Worm (Caenorhabditis elegans): ENCODE measurements around the gene F59D12.3.
A peak's percentile ranks its signal among the peaks of the same experiment; 100 is the strongest.

Gene F59D12.3

ce11 chrX:15610527-15611091 is 40.2 kb downstream of the F59D12.3 start:
- TF ChIP-seq F13H6.1 (tag; optimal IDR thresholded peaks at IDR 0.05), result peak; percentile 53
- peak; percentile 84 for TF ChIP-seq skn-1 (tag; optimal IDR thresholded peaks at IDR 0.05)
- TF ChIP-seq aly-2 (tag; optimal IDR thresholded peaks at IDR 0.05), result peak; percentile 54
- peak; percentile 18 for TF ChIP-seq unc-55 (GFP tag; optimal IDR thresholded peaks at IDR 0.05)
- no peak for TF ChIP-seq zag-1 (tag; optimal IDR thresholded peaks at IDR 0.05)
- TF ChIP-seq ZK546.5 (tag; optimal IDR thresholded peaks at IDR 0.05), result no peak
- TF ChIP-seq egl-27 (tag; optimal IDR thresholded peaks at IDR 0.05), result no peak
- peak; percentile 60 for TF ChIP-seq nhr-21 (tag; optimal IDR thresholded peaks at IDR 0.05)
- no peak for TF ChIP-seq nhr-77 (tag; optimal IDR thresholded peaks at IDR 0.05)
- TF ChIP-seq nhr-129 (tag; optimal IDR thresholded peaks at IDR 0.05), result peak; percentile 85
- peak; percentile 50 for TF ChIP-seq lin-13 (GFP tag; optimal IDR thresholded peaks at IDR 0.05)
- TF ChIP-seq R02D3.7 (tag; optimal IDR thresholded peaks at IDR 0.05), result no peak
- TF ChIP-seq lsy-2 (tag; optimal IDR thresholded peaks at IDR 0.05), result peak; percentile 35 to 64
- peak; percentile 71 for TF ChIP-seq ama-1 (optimal IDR thresholded peaks at IDR 0.05)
- peak; percentile 57 for TF ChIP-seq ztf-4 (tag; optimal IDR thresholded peaks at IDR 0.05)
- peak; percentile 63 for TF ChIP-seq nhr-25 (tag; optimal IDR thresholded peaks at IDR 0.05)
- peak; percentile 90 for TF ChIP-seq fos-1 (tag; optimal IDR thresholded peaks at IDR 0.05)
- TF ChIP-seq sma-9 (GFP tag; optimal IDR thresholded peaks at IDR 0.05), result peak; percentile 72
- TF ChIP-seq sma-9 (tag; optimal IDR thresholded peaks at IDR 0.05), result no peak
- TF ChIP-seq unc-39 (tag; optimal IDR thresholded peaks at IDR 0.05), result no peak
- peak; percentile 70 for TF ChIP-seq gmeb-1 (tag; optimal IDR thresholded peaks at IDR 0.05)
- no peak for TF ChIP-seq snpc-4 (tag; optimal IDR thresholded peaks at IDR 0.05)
- peak; percentile 37 for TF ChIP-seq blmp-1 (tag; optimal IDR thresholded peaks at IDR 0.05; ENCODE audit: insufficient read depth)
- TF ChIP-seq C34F6.9 (tag; optimal IDR thresholded peaks at IDR 0.05), result peak; percentile 57
- TF ChIP-seq mbf-1 (tag; optimal IDR thresholded peaks at IDR 0.05), result no peak
- TF ChIP-seq mdl-1 (tag; optimal IDR thresholded peaks at IDR 0.05), result peak in 1 of 2 experiments; percentile 78
- TF ChIP-seq crh-2 (tag; optimal IDR thresholded peaks at IDR 0.05), result peak; percentile 93
- no peak for TF ChIP-seq unc-62 (GFP tag; optimal IDR thresholded peaks at IDR 0.05)
- no peak for TF ChIP-seq nhr-237 (tag; optimal IDR thresholded peaks at IDR 0.05)
- TF ChIP-seq sma-3 (GFP tag; optimal IDR thresholded peaks at IDR 0.05), result peak; percentile 63

ce11 chrX:15609698-15610097 is 41.1 kb downstream of the F59D12.3 start:
- TF ChIP-seq nhr-12 (tag; optimal IDR thresholded peaks at IDR 0.05), result no peak
- peak; percentile 12 for TF ChIP-seq sma-9 (GFP tag; optimal IDR thresholded peaks at IDR 0.05)
- TF ChIP-seq sma-9 (tag; optimal IDR thresholded peaks at IDR 0.05), result no peak
- no peak for TF ChIP-seq Y55F3AM.14 (GFP tag; optimal IDR thresholded peaks at IDR 0.05)
- no peak for TF ChIP-seq mab-5 (tag; optimal IDR thresholded peaks at IDR 0.05)
- no peak for TF ChIP-seq blmp-1 (tag; optimal IDR thresholded peaks at IDR 0.05; ENCODE audit: insufficient read depth)
- no peak for TF ChIP-seq ZK546.5 (tag; optimal IDR thresholded peaks at IDR 0.05)
- TF ChIP-seq ceh-16 (tag; optimal IDR thresholded peaks at IDR 0.05), result no peak
- TF ChIP-seq lin-11 (tag; optimal IDR thresholded peaks at IDR 0.05), result no peak
- no peak for TF ChIP-seq nhr-11 (tag; optimal IDR thresholded peaks at IDR 0.05)

- TF ChIP-seq ztf-4 (tag; optimal IDR thresholded peaks at IDR 0.05), result peak; percentile 37
- TF ChIP-seq unc-39 (tag; optimal IDR thresholded peaks at IDR 0.05), result no peak
- peak; percentile 23 for TF ChIP-seq unc-55 (GFP tag; optimal IDR thresholded peaks at IDR 0.05)
- peak; percentile 48 for TF ChIP-seq nhr-129 (tag; optimal IDR thresholded peaks at IDR 0.05)
- no peak for TF ChIP-seq mbf-1 (tag; optimal IDR thresholded peaks at IDR 0.05)
- peak in 1 of 2 experiments; percentile 30 for TF ChIP-seq lsy-2 (tag; optimal IDR thresholded peaks at IDR 0.05)
- peak; percentile 32 for TF ChIP-seq C34F6.9 (tag; optimal IDR thresholded peaks at IDR 0.05)
- peak; percentile 27 for TF ChIP-seq sma-9 (GFP tag; optimal IDR thresholded peaks at IDR 0.05)
- TF ChIP-seq sma-9 (tag; optimal IDR thresholded peaks at IDR 0.05), result no peak
- TF ChIP-seq nhr-10 (tag; optimal IDR thresholded peaks at IDR 0.05), result no peak
- TF ChIP-seq zag-1 (tag; optimal IDR thresholded peaks at IDR 0.05), result no peak
- TF ChIP-seq nhr-21 (tag; optimal IDR thresholded peaks at IDR 0.05), result peak; percentile 6
- no peak for TF ChIP-seq ceh-16 (tag; optimal IDR thresholded peaks at IDR 0.05)
Measured at ce11 chrX:15608593-15608992, 42.2 kb downstream of the F59D12.3 start.

ce11 chrX:15607498-15608019 is 43.2 kb downstream of the F59D12.3 start, which contains the start of gene nipi-3:
TSS of gene nipi-3 (plus strand) at chrX:15607969.
- TF ChIP-seq Y55F3AM.14 (GFP tag; optimal IDR thresholded peaks at IDR 0.05) (peak; percentile 74), sem-4 (tag; optimal IDR thresholded peaks at IDR 0.05) (peak; percentile 87), sma-9 (GFP tag; optimal IDR thresholded peaks at IDR 0.05) (peak; percentile 97), sma-9 (tag; optimal IDR thresholded peaks at IDR 0.05) (no peak), peb-1 (tag; optimal IDR thresholded peaks at IDR 0.05) (no peak), ZK546.5 (tag; optimal IDR thresholded peaks at IDR 0.05) (peak; percentile 19), blmp-1 (tag; optimal IDR thresholded peaks at IDR 0.05; ENCODE audit: insufficient read depth) (peak; percentile 41), ztf-1 (GFP tag; conservative IDR thresholded peaks at IDR 0.05) (no peak), gmeb-1 (tag; optimal IDR thresholded peaks at IDR 0.05) (peak; percentile 77), lsy-2 (tag; optimal IDR thresholded peaks at IDR 0.05) (peak; percentile 77 to 85), mab-5 (tag; optimal IDR thresholded peaks at IDR 0.05) (peak; percentile 45), alr-1 (tag; optimal IDR thresholded peaks at IDR 0.05) (peak; percentile 10), mbf-1 (tag; optimal IDR thresholded peaks at IDR 0.05) (no peak), nhr-25 (tag; optimal IDR thresholded peaks at IDR 0.05) (peak; percentile 96), skn-1 (tag; optimal IDR thresholded peaks at IDR 0.05) (peak; percentile 87), ceh-82 (tag; optimal IDR thresholded peaks at IDR 0.05) (peak; percentile 51), nhr-77 (tag; optimal IDR thresholded peaks at IDR 0.05) (no peak), zag-1 (tag; optimal IDR thresholded peaks at IDR 0.05) (peak; percentile 81), egl-27 (tag; optimal IDR thresholded peaks at IDR 0.05) (peak; percentile 83), nhr-11 (tag; optimal IDR thresholded peaks at IDR 0.05) (peak; percentile 68), nhr-10 (tag; optimal IDR thresholded peaks at IDR 0.05) (peak; percentile 70), aly-2 (tag; optimal IDR thresholded peaks at IDR 0.05) (no peak), nhr-237 (tag; optimal IDR thresholded peaks at IDR 0.05) (no peak), unc-39 (tag; optimal IDR thresholded peaks at IDR 0.05) (no peak), nhr-6 (tag; optimal IDR thresholded peaks at IDR 0.05) (peak; percentile 91)
